Fruit fly (Drosophila melanogaster): ENCODE measurements around the gene CG1105.

CG1105 gene

DNA sequence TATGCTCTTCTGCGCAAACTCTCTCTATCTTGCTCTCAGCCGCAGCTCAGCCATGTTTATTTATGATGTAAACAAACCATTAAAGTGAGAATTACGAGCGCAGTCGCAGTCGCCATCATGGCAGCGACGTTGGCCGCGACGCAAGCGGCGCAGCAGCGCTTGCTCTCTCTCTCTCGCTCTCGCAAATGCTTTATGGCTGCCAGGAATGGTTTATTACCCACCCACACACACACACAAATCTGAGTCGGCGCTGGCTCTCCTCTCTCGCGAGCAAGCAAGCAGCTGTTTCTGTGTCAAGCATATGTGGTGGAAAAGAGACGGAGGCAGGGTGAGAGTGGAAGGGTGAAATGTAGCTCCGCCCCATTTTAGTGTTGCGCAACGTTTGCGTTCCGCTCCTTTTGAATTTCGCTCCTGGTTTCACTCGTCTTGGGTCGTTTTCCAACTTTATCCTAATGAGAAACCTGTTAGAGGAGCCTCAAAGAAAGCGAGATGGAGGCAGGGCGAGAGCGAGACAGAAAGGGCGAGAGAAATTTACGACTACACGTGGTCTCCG is 29.6 kb downstream of the CG1105 start (continued):
- TF ChIP-seq Dfd (GFP tag; optimal IDR thresholded peaks at IDR 0.05) = no peak
- TF ChIP-seq Hr78 (GFP tag; optimal IDR thresholded peaks at IDR 0.05) = no peak
- no peak for TF ChIP-seq pan (optimal IDR thresholded peaks at IDR 0.05)
- no peak for TF ChIP-seq usp (GFP tag; optimal IDR thresholded peaks at IDR 0.05)
- TF ChIP-seq Mio (GFP tag; optimal IDR thresholded peaks at IDR 0.05) = no peak
- TF ChIP-seq foxo (GFP tag; optimal IDR thresholded peaks at IDR 0.05) = peak in 1 of 2 experiments; percentile 65
- TF ChIP-seq OdsH (GFP tag; optimal IDR thresholded peaks at IDR 0.05) = peak; percentile 61
- peak; percentile 58 for TF ChIP-seq Jra (GFP tag; optimal IDR thresholded peaks at IDR 0.05)
- peak; percentile 73 for TF ChIP-seq Dif (GFP tag; optimal IDR thresholded peaks at IDR 0.05; ENCODE audit: partially characterized antibody)
- no peak for TF ChIP-seq jim (GFP tag; optimal IDR thresholded peaks at IDR 0.05)
- no peak for TF ChIP-seq Abd-B (GFP tag; optimal IDR thresholded peaks at IDR 0.05)

DNA sequence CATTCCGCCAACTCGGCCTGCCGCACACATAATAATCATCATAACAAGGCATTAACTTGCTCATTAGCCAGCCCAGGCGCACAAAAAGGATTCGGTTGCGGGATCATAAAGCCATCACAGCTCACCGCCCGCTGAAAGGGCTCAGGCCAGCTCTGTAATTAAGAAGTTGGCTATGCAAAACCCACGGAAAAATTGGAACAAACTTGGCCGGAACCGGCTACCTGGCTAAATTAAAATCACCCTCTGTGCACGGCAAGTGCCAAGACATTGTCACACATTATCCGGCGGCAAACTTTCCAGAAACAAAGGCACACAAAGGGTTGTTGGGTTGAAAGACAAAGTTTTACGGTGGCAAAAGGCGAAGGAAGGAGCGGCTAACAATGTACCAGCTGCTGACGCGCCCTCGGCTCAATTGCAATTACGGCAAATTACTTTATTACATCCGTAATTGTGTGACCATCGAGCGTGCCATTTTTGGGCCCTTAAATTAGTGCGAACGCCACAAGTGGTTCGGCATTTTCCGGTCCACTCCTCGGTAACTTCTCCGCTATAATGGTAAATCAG is 31.2 kb downstream of the CG1105 start:
- no peak for TF ChIP-seq sage (GFP tag; optimal IDR thresholded peaks at IDR 0.05)
- TF ChIP-seq psq (GFP tag; optimal IDR thresholded peaks at IDR 0.05) = no peak
- no peak for TF ChIP-seq Dif (GFP tag; optimal IDR thresholded peaks at IDR 0.05; ENCODE audit: partially characterized antibody)
- no peak for TF ChIP-seq Dfd (GFP tag; optimal IDR thresholded peaks at IDR 0.05)

DNA sequence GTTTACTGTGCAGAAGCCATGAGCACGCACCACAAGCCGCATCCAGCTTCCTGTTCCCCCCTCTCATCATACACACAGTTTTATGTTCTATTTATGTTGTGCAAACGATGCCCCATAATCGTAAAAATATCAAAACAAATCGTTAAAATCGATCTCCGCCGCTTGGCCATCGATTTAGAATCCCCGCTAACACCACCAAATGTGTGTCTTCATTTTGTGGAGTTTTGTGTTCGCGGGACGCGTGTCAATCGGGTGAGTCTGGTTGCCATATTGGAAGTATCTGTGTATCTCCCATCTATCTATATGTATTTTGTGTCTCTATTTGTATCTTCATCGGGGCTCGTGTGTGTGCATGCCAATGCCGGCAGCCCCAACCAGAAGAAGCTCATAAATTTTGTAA is 32.5 kb downstream of the CG1105 start:
- TF ChIP-seq foxo (GFP tag; optimal IDR thresholded peaks at IDR 0.05) (no peak), OdsH (GFP tag; optimal IDR thresholded peaks at IDR 0.05) (no peak)

DNA sequence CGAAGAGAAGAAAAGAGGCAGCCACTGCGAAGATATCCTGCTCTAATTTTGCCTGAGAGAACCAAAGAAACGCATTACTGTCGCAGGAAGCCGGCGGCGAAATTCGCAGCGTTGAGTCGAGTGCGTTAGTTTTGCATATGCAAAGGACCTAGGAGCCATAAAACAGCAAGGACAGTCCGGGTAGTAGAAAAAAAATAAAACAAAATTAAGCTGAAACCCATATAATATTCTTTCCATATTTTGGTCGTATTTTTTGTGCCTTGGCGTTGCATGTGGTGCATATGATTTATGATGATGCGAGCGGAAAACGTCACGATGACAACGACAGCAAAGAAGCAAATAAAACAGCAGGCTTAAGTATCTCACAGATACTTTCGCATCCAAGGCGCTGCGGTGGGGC is 33.2 kb downstream of the CG1105 start:
- no peak for TF ChIP-seq psq (GFP tag; optimal IDR thresholded peaks at IDR 0.05)
- no peak for TF ChIP-seq pan (optimal IDR thresholded peaks at IDR 0.05)
- no peak for TF ChIP-seq Dfd (GFP tag; optimal IDR thresholded peaks at IDR 0.05)
- TF ChIP-seq CG9705 (GFP tag; optimal IDR thresholded peaks at IDR 0.05) = no peak
- TF ChIP-seq fru (GFP tag; optimal IDR thresholded peaks at IDR 0.05) = no peak
- TF ChIP-seq usp (GFP tag; optimal IDR thresholded peaks at IDR 0.05) = no peak
- no peak for TF ChIP-seq Jra (GFP tag; optimal IDR thresholded peaks at IDR 0.05)
- no peak for TF ChIP-seq woc (GFP tag; optimal IDR thresholded peaks at IDR 0.05)
- TF ChIP-seq sage (GFP tag; optimal IDR thresholded peaks at IDR 0.05) = no peak
- no peak for TF ChIP-seq foxo (GFP tag; optimal IDR thresholded peaks at IDR 0.05)
- TF ChIP-seq HLH106 (tag; optimal IDR thresholded peaks at IDR 0.05) = no peak
- TF ChIP-seq Hnf4 (GFP tag; optimal IDR thresholded peaks at IDR 0.05) = no peak
- no peak for TF ChIP-seq br (GFP tag; optimal IDR thresholded peaks at IDR 0.05)
- TF ChIP-seq ey (GFP tag; optimal IDR thresholded peaks at IDR 0.05) = no peak

DNA sequence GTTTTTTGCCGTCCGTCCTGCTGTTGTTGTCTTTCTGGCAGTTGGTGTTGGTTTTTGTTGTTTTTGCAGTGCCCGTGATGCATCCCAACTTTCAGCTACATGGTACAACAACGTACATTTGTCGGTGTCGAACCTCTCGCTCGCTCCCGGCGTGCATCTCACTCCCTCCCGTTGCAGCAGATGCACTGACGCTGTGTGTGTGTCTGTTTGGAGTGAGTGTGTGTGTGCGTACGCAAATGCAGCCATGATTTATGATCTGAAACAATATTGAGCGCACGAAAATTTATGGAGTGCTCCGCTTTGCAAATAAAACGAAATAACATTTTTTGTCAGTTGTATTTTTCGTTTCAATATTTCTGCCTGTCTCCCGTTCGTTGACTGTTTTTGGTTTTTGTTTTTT is 35.4 kb downstream of the CG1105 start:
- TF ChIP-seq N (GFP tag; optimal IDR thresholded peaks at IDR 0.05) (no peak), sage (GFP tag; optimal IDR thresholded peaks at IDR 0.05) (no peak), jim (GFP tag; optimal IDR thresholded peaks at IDR 0.05) (no peak), pan (optimal IDR thresholded peaks at IDR 0.05) (no peak), Mio (GFP tag; optimal IDR thresholded peaks at IDR 0.05) (no peak), h (GFP tag; optimal IDR thresholded peaks at IDR 0.05) (no peak), Jra (GFP tag; optimal IDR thresholded peaks at IDR 0.05) (no peak)

DNA sequence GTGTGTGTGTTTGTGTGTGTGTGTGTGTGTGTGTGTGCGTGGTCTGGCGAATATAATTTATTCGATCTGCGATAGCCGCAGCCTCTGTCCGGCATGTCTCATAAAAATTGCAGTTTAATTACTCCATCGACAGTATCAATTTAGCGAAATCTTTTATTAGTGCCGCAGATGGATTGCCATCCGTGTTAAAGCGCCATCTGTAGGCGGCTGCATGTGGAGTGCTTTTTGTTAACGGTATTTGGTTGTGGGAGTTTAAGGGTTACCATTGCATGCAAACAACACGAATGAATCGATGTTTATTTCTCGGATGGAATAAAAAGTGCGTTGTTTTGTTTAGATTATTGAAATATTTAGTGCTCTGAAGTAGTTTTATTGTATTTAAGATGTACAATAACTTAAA is 37.5 kb downstream of the CG1105 start:
- no peak for TF ChIP-seq brk (GFP tag; optimal IDR thresholded peaks at IDR 0.05)
- peak; percentile 48 for TF ChIP-seq Dfd (GFP tag; optimal IDR thresholded peaks at IDR 0.05)
- TF ChIP-seq sage (GFP tag; optimal IDR thresholded peaks at IDR 0.05) = no peak

DNA sequence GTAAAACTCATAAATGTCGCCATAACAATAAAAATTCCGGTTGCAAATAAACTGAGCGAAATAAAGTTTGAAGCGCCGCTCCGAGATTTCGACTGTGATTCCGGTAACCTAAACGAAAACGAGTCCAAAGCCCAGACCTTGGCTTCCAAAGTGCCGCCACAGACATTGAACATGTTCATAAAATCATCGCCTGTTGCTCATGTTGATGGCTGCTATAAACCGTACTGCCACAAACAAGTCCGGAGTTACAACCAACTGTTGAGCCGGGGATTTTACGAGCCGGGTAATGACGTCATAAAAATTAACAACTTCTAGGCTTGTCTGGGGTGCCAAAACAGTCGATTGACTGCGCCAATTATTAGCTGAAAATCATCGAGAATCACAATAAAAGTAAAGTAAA is 38.4 kb downstream of the CG1105 start:
- TF ChIP-seq pan (optimal IDR thresholded peaks at IDR 0.05) = no peak
- no peak for TF ChIP-seq CrebA (GFP tag; optimal IDR thresholded peaks at IDR 0.05; ENCODE audit: borderline replicate concordance)
- no peak for TF ChIP-seq woc (GFP tag; optimal IDR thresholded peaks at IDR 0.05)
- no peak for TF ChIP-seq Sp1 (GFP tag; optimal IDR thresholded peaks at IDR 0.05)
- no peak for TF ChIP-seq sv (GFP tag; optimal IDR thresholded peaks at IDR 0.05)
- TF ChIP-seq dl (GFP tag; optimal IDR thresholded peaks at IDR 0.05; ENCODE audit: insufficient read depth in 1 of 2, partially characterized antibody in 2 of 2) = no peak
- no peak for TF ChIP-seq Abd-B (GFP tag; optimal IDR thresholded peaks at IDR 0.05)
- no peak for TF ChIP-seq dmrt93B (GFP tag; optimal IDR thresholded peaks at IDR 0.05)
- no peak for TF ChIP-seq brk (GFP tag; optimal IDR thresholded peaks at IDR 0.05)
- no peak for TF ChIP-seq Dif (GFP tag; optimal IDR thresholded peaks at IDR 0.05; ENCODE audit: partially characterized antibody)
- no peak for TF ChIP-seq Mio (GFP tag; optimal IDR thresholded peaks at IDR 0.05)
- TF ChIP-seq CG9705 (GFP tag; optimal IDR thresholded peaks at IDR 0.05) = no peak
- no peak for TF ChIP-seq ey (GFP tag; optimal IDR thresholded peaks at IDR 0.05)
- TF ChIP-seq rgr (GFP tag; optimal IDR thresholded peaks at IDR 0.05) = no peak
- no peak for TF ChIP-seq usp (GFP tag; optimal IDR thresholded peaks at IDR 0.05)

Data from whole organism, wandering third instar larva.